Fruit fly (Drosophila melanogaster) whole organism: Measurements from ENCODE around the gene PAPLA1.

Experiments used
- Dll ChIP-seq: fragments of >200 bp; optimal IDR thresholded peaks from 2 replicates; lab custom pipeline; 2017
- EcR ChIP-seq, 2 experiments: fragments of >200 bp; optimal IDR thresholded peaks; 2 replicates each; lab custom pipeline; 2017; ENCODE audit warnings: missing biosample characterization in 2 of 2, missing genetic modification characterization in 2 of 2, missing genetic modification reagents in 2 of 2
- pan ChIP-seq: fragments of >200 bp; optimal IDR thresholded peaks from 2 replicates; lab custom pipeline; 2017
- psq ChIP-seq: fragments of >200 bp; optimal IDR thresholded peaks from 2 replicates; lab custom pipeline; 2017
- usp ChIP-seq: fragments of >200 bp; optimal IDR thresholded peaks from 2 replicates; lab custom pipeline; 2017; ENCODE audit warnings: missing biosample characterization, missing genetic modification characterization, mixed read lengths

dm6 chr2L:8116632-8117193 lies 42.7 kb downstream of the PAPLA1 start:
- TF ChIP-seq EcR (GFP tag; optimal IDR thresholded peaks at IDR 0.05; lab: Kevin White, UChicago) (no peak), psq (lab: Kevin White, UChicago) (no peak), Dll (no peak), pan (lab: Kevin White, UChicago) (no peak), usp (no peak)
